Worm (Caenorhabditis elegans): ENCODE data around the gene T05A8.7.

Gene T05A8.7

ce11 chrII:2710919-2711318 is 31.2 kb downstream of the T05A8.7 start, which contains the start of gene T05A8.2:
T05A8.2 (minus strand) TSS chrII:2711019.
- TF ChIP-seq ama-1 (optimal IDR thresholded peaks at IDR 0.05) (no peak), tbx-37 (GFP tag; conservative IDR thresholded peaks at IDR 0.05) (no peak), tbx-11 (GFP tag; IDR thresholded peaks at IDR 0.05) (no peak), hnd-1 (tag; optimal IDR thresholded peaks at IDR 0.05) (no peak), ceh-36 (tag; optimal IDR thresholded peaks at IDR 0.05) (no peak), F13C5.2 (tag; optimal IDR thresholded peaks at IDR 0.05) (no peak), pes-1 (GFP tag; IDR thresholded peaks at IDR 0.05) (no peak), tra-4 (tag; optimal IDR thresholded peaks at IDR 0.05) (no peak), ets-7 (tag; optimal IDR thresholded peaks at IDR 0.05) (no peak), sea-1 (GFP tag; conservative IDR thresholded peaks at IDR 0.05) (no peak), flt-1 (GFP tag; IDR thresholded peaks at IDR 0.05) (no peak), ceh-13 (GFP tag; optimal IDR thresholded peaks at IDR 0.05) (no peak), hmbx-1 (tag; optimal IDR thresholded peaks at IDR 0.05) (no peak)

- no peak for TF ChIP-seq hmbx-1 (tag; optimal IDR thresholded peaks at IDR 0.05)
- no peak for TF ChIP-seq hmg-4 (GFP tag; optimal IDR thresholded peaks at IDR 0.05)
These were observed 32.2 kb downstream of the T05A8.7 start, which contains the start of gene T05A8.1 for ce11 chrII:2709942-2710341. T05A8.1 (minus strand) TSS chrII:2710042.

DNA sequence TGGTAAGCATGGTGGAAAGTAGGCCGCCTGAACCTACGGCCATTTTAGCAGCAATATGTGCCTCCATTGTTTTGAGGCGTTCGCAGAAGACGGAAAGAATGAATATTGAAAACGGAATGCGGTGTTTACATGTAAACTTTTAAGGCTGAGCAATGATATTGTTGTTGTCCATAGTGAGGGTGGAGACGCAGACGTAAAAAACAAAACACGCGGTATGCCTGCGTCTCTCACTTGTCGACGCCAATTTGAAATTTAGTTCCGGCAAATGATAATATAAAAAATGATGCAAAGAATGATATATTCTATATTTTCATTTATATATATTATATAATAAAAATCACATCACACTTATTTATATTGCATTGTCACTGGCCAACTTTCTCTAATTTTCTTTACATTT is 34.3 kb downstream of the T05A8.7 start, which contains the start of gene Y47G7B.2:
Gene Y47G7B.2 (minus strand): TSS at position 143 of the 400 bp plus-strand sequence.
- TF ChIP-seq hmbx-1 (tag; optimal IDR thresholded peaks at IDR 0.05) (no peak), hmg-4 (GFP tag; optimal IDR thresholded peaks at IDR 0.05) (no peak), tbx-37 (GFP tag; conservative IDR thresholded peaks at IDR 0.05) (no peak), aly-1 (tag; optimal IDR thresholded peaks at IDR 0.05) (no peak), sea-1 (GFP tag; conservative IDR thresholded peaks at IDR 0.05) (no peak), hnd-1 (tag; optimal IDR thresholded peaks at IDR 0.05) (no peak), ceh-36 (tag; optimal IDR thresholded peaks at IDR 0.05) (no peak), tbx-11 (GFP tag; IDR thresholded peaks at IDR 0.05) (no peak), pes-1 (GFP tag; IDR thresholded peaks at IDR 0.05) (no peak), ets-7 (tag; optimal IDR thresholded peaks at IDR 0.05) (no peak)

DNA sequence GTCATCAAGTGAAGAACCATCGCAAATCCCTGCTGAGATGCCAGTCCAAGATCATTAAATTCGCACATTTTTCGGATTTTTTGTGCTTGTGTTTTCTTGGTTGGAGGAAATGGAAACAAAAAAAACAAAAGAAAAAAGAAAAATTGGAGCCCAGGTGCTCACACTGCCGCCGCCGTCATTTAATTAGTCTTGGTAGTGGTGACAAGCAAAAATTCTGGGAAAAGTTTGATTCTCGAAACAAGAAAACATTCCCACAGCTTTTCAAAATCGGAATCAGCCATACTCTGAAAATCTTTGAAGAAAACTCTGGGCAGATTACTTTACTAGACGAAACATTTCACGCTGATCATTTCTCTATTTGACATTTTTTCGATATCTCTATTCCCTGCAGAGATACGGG is 37.0 kb downstream of the T05A8.7 start, which contains the start of gene srh-128:
Gene srh-128 (minus strand): TSS at position 101 of the 400 bp plus-strand sequence.
- TF ChIP-seq ceh-36 (tag; optimal IDR thresholded peaks at IDR 0.05) (no peak), hnd-1 (tag; optimal IDR thresholded peaks at IDR 0.05) (no peak), hmg-4 (GFP tag; optimal IDR thresholded peaks at IDR 0.05) (no peak), aly-1 (tag; optimal IDR thresholded peaks at IDR 0.05) (no peak), flt-1 (GFP tag; IDR thresholded peaks at IDR 0.05) (no peak), tra-4 (tag; optimal IDR thresholded peaks at IDR 0.05) (no peak), pes-1 (GFP tag; IDR thresholded peaks at IDR 0.05) (no peak), tbx-11 (GFP tag; IDR thresholded peaks at IDR 0.05) (no peak), F13C5.2 (tag; optimal IDR thresholded peaks at IDR 0.05) (no peak), ets-7 (tag; optimal IDR thresholded peaks at IDR 0.05) (no peak), scrt-1 (GFP tag; IDR thresholded peaks at IDR 0.05) (no peak)

DNA sequence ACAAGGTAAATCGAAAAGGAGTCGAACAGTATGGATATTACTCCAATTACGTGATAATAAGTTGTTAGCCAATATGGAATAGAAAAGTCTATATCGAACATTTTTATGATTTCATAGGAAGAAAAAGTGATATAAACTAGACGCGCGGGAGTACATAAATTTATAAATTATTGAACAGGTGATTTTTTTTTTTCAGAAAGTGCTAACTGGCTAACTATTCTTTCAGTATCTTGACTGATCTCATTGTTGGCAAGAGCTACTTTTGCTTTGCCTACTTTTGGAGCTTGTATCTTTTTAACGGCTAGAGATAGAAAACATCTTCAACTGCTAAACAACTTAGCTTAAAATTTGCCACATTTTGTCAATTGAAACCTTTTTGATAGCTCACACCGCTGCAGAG is 39.4 kb downstream of the T05A8.7 start, which contains the start of gene sri-60:
Gene sri-60 (minus strand): TSS at position 101 of the 400 bp plus-strand sequence.
- no peak for TF ChIP-seq ceh-13 (GFP tag; optimal IDR thresholded peaks at IDR 0.05)
- TF ChIP-seq flt-1 (GFP tag; IDR thresholded peaks at IDR 0.05): no peak
- no peak for TF ChIP-seq scrt-1 (GFP tag; IDR thresholded peaks at IDR 0.05)
- TF ChIP-seq hmbx-1 (tag; optimal IDR thresholded peaks at IDR 0.05): no peak
- no peak for TF ChIP-seq ets-7 (tag; optimal IDR thresholded peaks at IDR 0.05)
- TF ChIP-seq ceh-36 (tag; optimal IDR thresholded peaks at IDR 0.05): no peak
- no peak for TF ChIP-seq pes-1 (GFP tag; IDR thresholded peaks at IDR 0.05)
- TF ChIP-seq tbx-37 (GFP tag; conservative IDR thresholded peaks at IDR 0.05): no peak
- no peak for TF ChIP-seq hnd-1 (tag; optimal IDR thresholded peaks at IDR 0.05)
- no peak for TF ChIP-seq hmg-4 (GFP tag; optimal IDR thresholded peaks at IDR 0.05)
- TF ChIP-seq aly-1 (tag; optimal IDR thresholded peaks at IDR 0.05): no peak
- no peak for TF ChIP-seq sea-1 (GFP tag; conservative IDR thresholded peaks at IDR 0.05)
- TF ChIP-seq tbx-11 (GFP tag; IDR thresholded peaks at IDR 0.05): no peak
- no peak for TF ChIP-seq B0310.2 (tag; optimal IDR thresholded peaks at IDR 0.05)
- no peak for TF ChIP-seq F13C5.2 (tag; optimal IDR thresholded peaks at IDR 0.05)
- no peak for TF ChIP-seq ama-1 (optimal IDR thresholded peaks at IDR 0.05)
- TF ChIP-seq tra-4 (tag; optimal IDR thresholded peaks at IDR 0.05): no peak

DNA sequence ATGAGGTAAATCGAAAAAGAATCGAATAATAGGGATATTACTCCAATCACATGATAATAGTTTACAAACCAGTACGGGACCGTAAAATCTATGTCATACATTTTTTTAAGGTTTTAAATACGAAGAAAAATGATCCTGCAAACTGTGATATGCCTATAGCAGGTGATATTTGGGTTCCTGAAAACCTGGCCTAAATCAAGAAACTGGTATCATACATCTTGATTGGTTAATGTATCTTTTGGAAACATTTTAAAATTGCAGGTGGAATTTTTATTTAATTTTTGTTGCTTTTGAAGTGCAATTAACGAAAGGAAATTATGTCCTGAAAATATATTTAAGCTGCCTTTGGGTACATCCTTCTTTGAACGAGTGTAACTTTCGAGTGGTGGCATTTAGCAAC is 41.9 kb downstream of the T05A8.7 start, which contains the start of gene sri-61:
Gene sri-61 (minus strand): TSS at position 101 of the 400 bp plus-strand sequence.
- no peak for TF ChIP-seq hmg-4 (GFP tag; optimal IDR thresholded peaks at IDR 0.05)
- no peak for TF ChIP-seq scrt-1 (GFP tag; IDR thresholded peaks at IDR 0.05)
- TF ChIP-seq tbx-11 (GFP tag; IDR thresholded peaks at IDR 0.05): no peak
- no peak for TF ChIP-seq aly-1 (tag; optimal IDR thresholded peaks at IDR 0.05)
- no peak for TF ChIP-seq tra-4 (tag; optimal IDR thresholded peaks at IDR 0.05)
- no peak for TF ChIP-seq F13C5.2 (tag; optimal IDR thresholded peaks at IDR 0.05)
- no peak for TF ChIP-seq ceh-36 (tag; optimal IDR thresholded peaks at IDR 0.05)
- no peak for TF ChIP-seq hmbx-1 (tag; optimal IDR thresholded peaks at IDR 0.05)
- TF ChIP-seq ceh-13 (GFP tag; optimal IDR thresholded peaks at IDR 0.05): no peak
- no peak for TF ChIP-seq flt-1 (GFP tag; IDR thresholded peaks at IDR 0.05)
- no peak for TF ChIP-seq ama-1 (optimal IDR thresholded peaks at IDR 0.05)
- no peak for TF ChIP-seq pes-1 (GFP tag; IDR thresholded peaks at IDR 0.05)
- no peak for TF ChIP-seq hnd-1 (tag; optimal IDR thresholded peaks at IDR 0.05)
- no peak for TF ChIP-seq B0310.2 (tag; optimal IDR thresholded peaks at IDR 0.05)
- TF ChIP-seq tbx-37 (GFP tag; conservative IDR thresholded peaks at IDR 0.05): no peak
- no peak for TF ChIP-seq ets-7 (tag; optimal IDR thresholded peaks at IDR 0.05)
- TF ChIP-seq sea-1 (GFP tag; conservative IDR thresholded peaks at IDR 0.05): no peak

DNA sequence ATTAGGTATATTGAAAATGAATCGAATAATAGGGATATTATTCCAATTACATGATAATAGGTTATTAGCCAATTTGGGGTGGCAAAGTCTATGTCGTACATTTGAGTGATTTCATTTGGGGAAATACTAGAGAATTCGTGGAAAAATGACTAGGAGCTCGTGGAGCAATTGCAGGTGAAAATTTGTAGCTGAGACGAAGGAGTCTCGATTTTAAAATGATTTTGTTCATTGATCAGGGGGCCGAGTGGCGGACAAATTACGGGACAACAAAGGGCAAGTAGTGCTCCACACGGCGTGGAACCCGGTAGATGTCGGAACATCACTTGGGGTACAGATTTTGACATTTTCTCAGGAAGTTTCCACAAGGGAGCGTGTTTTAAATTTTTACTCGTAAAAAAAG is 43.8 kb downstream of the T05A8.7 start, which contains the start of gene sri-62:
Gene sri-62 (minus strand): TSS at position 101 of the 400 bp plus-strand sequence.
- TF ChIP-seq flt-1 (GFP tag; IDR thresholded peaks at IDR 0.05) (no peak), tra-4 (tag; optimal IDR thresholded peaks at IDR 0.05) (no peak), tbx-37 (GFP tag; conservative IDR thresholded peaks at IDR 0.05) (no peak), ama-1 (optimal IDR thresholded peaks at IDR 0.05) (no peak), ceh-36 (tag; optimal IDR thresholded peaks at IDR 0.05) (no peak), sea-1 (GFP tag; conservative IDR thresholded peaks at IDR 0.05) (no peak), tbx-11 (GFP tag; IDR thresholded peaks at IDR 0.05) (no peak), F13C5.2 (tag; optimal IDR thresholded peaks at IDR 0.05) (no peak), scrt-1 (GFP tag; IDR thresholded peaks at IDR 0.05) (no peak), ceh-13 (GFP tag; optimal IDR thresholded peaks at IDR 0.05) (no peak), ets-7 (tag; optimal IDR thresholded peaks at IDR 0.05) (no peak), hmbx-1 (tag; optimal IDR thresholded peaks at IDR 0.05) (no peak)
